Worm (Caenorhabditis elegans) whole organism, L3 larva: ENCODE results near the gene F52D2.7.
A peak's percentile ranks its signal among the peaks of the same experiment; 100 is the strongest.

Experiments used
- R02D3.7 ChIP-seq: fragments of 150-350 bp; optimal IDR thresholded peaks from 2 replicates; lab custom pipeline; 2014; ENCODE audit warnings: missing biosample characterization, missing genetic modification characterization
- ZK546.5 ChIP-seq: sonication (generic microtip); optimal IDR thresholded peaks from 2 replicates; lab custom pipeline; 2017; ENCODE audit warnings: missing biosample characterization, missing genetic modification characterization
- ceh-82 ChIP-seq: fragments of 150-350 bp; optimal IDR thresholded peaks from 2 replicates; lab custom pipeline; 2014; ENCODE audit warnings: missing biosample characterization, missing genetic modification characterization
- ceh-9 ChIP-seq: sonication (generic microtip); optimal IDR thresholded peaks from 2 replicates; lab custom pipeline; 2018; ENCODE audit warnings: missing biosample characterization, missing genetic modification characterization
- daf-12 ChIP-seq: fragments of 150-350 bp; optimal IDR thresholded peaks from 2 replicates; lab custom pipeline; 2014; ENCODE audit warnings: missing biosample characterization, missing genetic modification reagents, missing genetic modification characterization
- egl-27 ChIP-seq: sonication (generic microtip); optimal IDR thresholded peaks from 4 replicates; lab custom pipeline; 2017; ENCODE audit warnings: missing biosample characterization, missing genetic modification reagents, missing genetic modification characterization
- egl-5 ChIP-seq: fragments of 150-350 bp; optimal IDR thresholded peaks from 2 replicates; lab custom pipeline; 2017; ENCODE audit warnings: missing biosample characterization, missing genetic modification reagents, missing genetic modification characterization, inconsistent platforms
- elt-1 ChIP-seq: fragments of 150-350 bp; optimal IDR thresholded peaks from 2 replicates; lab custom pipeline; 2014; ENCODE audit warnings: missing biosample characterization, missing genetic modification characterization
- elt-2 ChIP-seq: sonication (generic microtip); optimal IDR thresholded peaks from 2 replicates; lab custom pipeline; 2016; ENCODE audit warnings: missing genetic modification reagents, mild to moderate bottlenecking, missing genetic modification characterization, missing compliant biosample characterization
- elt-3 ChIP-seq, 3 experiments: fragments of 150-350 bp in 1 of 3; sonication (generic microtip) in 2 of 3; optimal IDR thresholded peaks; 2 replicates in 2 of 3; 4 replicates in 1 of 3; lab custom pipeline; 2014 to 2017; ENCODE audit warnings: missing biosample characterization in 3 of 3, missing genetic modification characterization in 3 of 3
- eor-1 ChIP-seq, 2 experiments: fragments of 150-350 bp; optimal IDR thresholded peaks; 2 replicates each; lab custom pipeline; 2014 to 2018; ENCODE audit warnings: missing biosample characterization in 2 of 2, missing genetic modification characterization in 2 of 2
- fkh-2 ChIP-seq: fragments of 150-350 bp; optimal IDR thresholded peaks from 2 replicates; lab custom pipeline; 2014; ENCODE audit warnings: missing biosample characterization, missing genetic modification reagents, missing genetic modification characterization
- fos-1 ChIP-seq: fragments of 150-350 bp; optimal IDR thresholded peaks from 2 replicates; lab custom pipeline; 2014; ENCODE audit warnings: missing biosample characterization, missing genetic modification characterization
- hmg-11 ChIP-seq: sonication (generic microtip); optimal IDR thresholded peaks from 2 replicates; lab custom pipeline; 2016; ENCODE audit warnings: missing genetic modification characterization, missing compliant biosample characterization
- jun-1 ChIP-seq: fragments of 150-350 bp; optimal IDR thresholded peaks from 2 replicates; lab custom pipeline; 2014; ENCODE audit warnings: missing biosample characterization, missing genetic modification reagents, missing genetic modification characterization
- lin-15B ChIP-seq: fragments of 150-350 bp; optimal IDR thresholded peaks from 2 replicates; lab custom pipeline; 2014; ENCODE audit warnings: missing biosample characterization, missing genetic modification characterization
- lin-39 ChIP-seq: fragments of 150-350 bp; optimal IDR thresholded peaks from 2 replicates; lab custom pipeline; 2018; ENCODE audit warnings: missing biosample characterization, missing genetic modification reagents, missing genetic modification characterization
- lsy-12 ChIP-seq: sonication (generic microtip); optimal IDR thresholded peaks from 2 replicates; lab custom pipeline; 2016; ENCODE audit warnings: mild to moderate bottlenecking, missing genetic modification characterization, missing compliant biosample characterization
- mdl-1 ChIP-seq: fragments of 150-350 bp; optimal IDR thresholded peaks from 2 replicates; lab custom pipeline; 2014; ENCODE audit warnings: missing biosample characterization, missing genetic modification characterization
- mml-1 ChIP-seq: fragments of 150-350 bp; sonication (generic microtip); optimal IDR thresholded peaks from 3 replicates; lab custom pipeline; 2014; ENCODE audit warnings: missing biosample characterization, missing genetic modification characterization
- nfya-1 ChIP-seq: sonication (generic microtip); optimal IDR thresholded peaks from 2 replicates; lab custom pipeline; 2017; ENCODE audit warnings: missing genetic modification characterization, mild to moderate bottlenecking, missing compliant biosample characterization, antibody characterized with exemption, moderate library complexity; ENCODE audit not compliant: insufficient read depth
- nhr-11 ChIP-seq: fragments of 150-350 bp; optimal IDR thresholded peaks from 2 replicates; lab custom pipeline; 2014; ENCODE audit warnings: missing biosample characterization, missing genetic modification characterization
- nhr-12 ChIP-seq: fragments of 150-350 bp; optimal IDR thresholded peaks from 2 replicates; lab custom pipeline; 2014; ENCODE audit warnings: missing biosample characterization, missing genetic modification characterization
- nhr-23 ChIP-seq: fragments of 150-350 bp; optimal IDR thresholded peaks from 2 replicates; lab custom pipeline; 2014; ENCODE audit warnings: missing biosample characterization, missing genetic modification reagents, missing genetic modification characterization
- nhr-237 ChIP-seq: fragments of 150-350 bp; optimal IDR thresholded peaks from 2 replicates; lab custom pipeline; 2014; ENCODE audit warnings: missing biosample characterization, missing genetic modification characterization
- nhr-28 ChIP-seq: fragments of 150-350 bp; optimal IDR thresholded peaks from 2 replicates; lab custom pipeline; 2014; ENCODE audit warnings: missing biosample characterization, missing genetic modification characterization
- nhr-43 ChIP-seq: sonication (generic microtip); optimal IDR thresholded peaks from 2 replicates; lab custom pipeline; 2016; ENCODE audit warnings: mild to moderate bottlenecking, missing genetic modification characterization, missing compliant biosample characterization; ENCODE audit not compliant: poor library complexity, severe bottlenecking
- nhr-67 ChIP-seq: fragments of 150-350 bp; optimal IDR thresholded peaks from 2 replicates; lab custom pipeline; 2014; ENCODE audit warnings: missing biosample characterization, missing genetic modification characterization
- nhr-76 ChIP-seq: fragments of 150-350 bp; sonication (generic microtip); optimal IDR thresholded peaks from 5 replicates; lab custom pipeline; 2014; ENCODE audit warnings: missing biosample characterization, missing genetic modification characterization
- pha-4 ChIP-seq: fragments of 150-350 bp; optimal IDR thresholded peaks from 2 replicates; lab custom pipeline; 2014; ENCODE audit warnings: missing biosample characterization, missing genetic modification reagents, missing genetic modification characterization
- pqm-1 ChIP-seq: fragments of 150-350 bp; optimal IDR thresholded peaks from 2 replicates; lab custom pipeline; 2017; ENCODE audit warnings: missing biosample characterization, missing genetic modification characterization, inconsistent platforms
- sea-2 ChIP-seq: fragments of 150-350 bp; sonication (generic microtip); optimal IDR thresholded peaks from 4 replicates; lab custom pipeline; 2014; ENCODE audit warnings: missing biosample characterization, missing genetic modification reagents, missing genetic modification characterization
- skn-1 ChIP-seq: fragments of 150-350 bp; optimal IDR thresholded peaks from 2 replicates; lab custom pipeline; 2014; ENCODE audit warnings: missing biosample characterization, missing genetic modification characterization
- tbx-2 ChIP-seq: sonication (generic microtip); optimal IDR thresholded peaks from 2 replicates; lab custom pipeline; 2016; ENCODE audit warnings: mild to moderate bottlenecking, missing genetic modification characterization, missing compliant biosample characterization
- unc-39 ChIP-seq: sonication (generic microtip); optimal IDR thresholded peaks from 4 replicates; lab custom pipeline; 2017; ENCODE audit warnings: missing biosample characterization, missing genetic modification characterization
- zag-1 ChIP-seq: fragments of 150-350 bp; optimal IDR thresholded peaks from 2 replicates; lab custom pipeline; 2014; ENCODE audit warnings: missing biosample characterization, missing genetic modification characterization

Gene F52D2.7

DNA sequence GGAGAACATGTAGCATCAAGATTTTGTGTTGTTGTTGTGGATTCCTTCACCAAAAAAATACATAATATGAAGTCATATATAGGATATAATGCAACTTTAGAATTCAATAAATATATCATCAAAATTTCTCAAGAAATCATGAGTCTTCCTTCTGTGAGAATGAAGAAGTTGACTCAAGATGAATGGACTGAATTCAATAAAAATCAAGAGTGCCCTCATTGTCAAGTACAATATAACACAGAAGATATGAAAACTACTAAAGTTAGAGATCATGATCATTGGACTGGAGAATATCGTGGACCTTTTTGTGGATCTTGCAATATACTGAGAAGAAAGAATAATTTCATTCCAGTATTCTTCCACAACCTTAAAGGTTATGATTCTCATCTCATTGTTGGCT, 26.9 kb upstream of the F52D2.7 start:
- no peak for TF ChIP-seq zag-1 (tag; lab: Kevin White, UChicago)

DNA sequence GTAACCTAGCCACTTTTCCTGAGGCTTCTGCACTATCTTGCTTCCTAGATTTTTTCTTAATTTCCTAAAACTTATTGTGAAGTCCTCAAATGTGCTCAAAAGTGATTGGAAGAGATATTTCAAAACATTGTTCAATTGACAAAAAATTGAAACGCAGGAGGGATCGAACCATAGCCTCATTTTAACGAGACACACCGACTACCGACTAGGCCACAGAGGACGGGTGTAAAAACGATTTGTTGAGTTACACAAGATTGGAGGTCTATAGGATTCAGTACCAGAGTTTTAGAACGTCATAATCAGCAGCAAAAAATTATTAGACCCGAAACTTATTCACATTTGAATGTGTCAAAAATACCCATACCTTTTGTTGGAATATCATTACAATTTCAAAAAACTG, 23.1 kb upstream of the F52D2.7 start:
- TF ChIP-seq hmg-11 (tag; lab: Kevin White, UChicago) (no peak), nhr-76 (tag; lab: Kevin White, UChicago) (no peak), sea-2 (GFP tag; lab: Kevin White, UChicago) (no peak), nhr-28 (tag; lab: Kevin White, UChicago) (no peak), lin-15B (tag; lab: Kevin White, UChicago) (no peak), jun-1 (no peak), eor-1 (tag; optimal IDR thresholded peaks at IDR 0.05; lab: Kevin White, UChicago) (no peak), elt-3 (tag; optimal IDR thresholded peaks at IDR 0.05; lab: Kevin White, UChicago) (no peak), mml-1 (tag; lab: Kevin White, UChicago) (no peak), lsy-12 (no peak), fos-1 (no peak), nhr-23 (tag; lab: Kevin White, UChicago) (no peak), zag-1 (tag; lab: Kevin White, UChicago) (no peak), egl-27 (tag; lab: Kevin White, UChicago) (no peak), daf-12 (no peak), skn-1 (tag; lab: Kevin White, UChicago) (no peak), ZK546.5 (tag; lab: Kevin White, UChicago) (no peak), fkh-2 (no peak)
- TF ChIP-seq, all 47 proteins: peak for 0

DNA sequence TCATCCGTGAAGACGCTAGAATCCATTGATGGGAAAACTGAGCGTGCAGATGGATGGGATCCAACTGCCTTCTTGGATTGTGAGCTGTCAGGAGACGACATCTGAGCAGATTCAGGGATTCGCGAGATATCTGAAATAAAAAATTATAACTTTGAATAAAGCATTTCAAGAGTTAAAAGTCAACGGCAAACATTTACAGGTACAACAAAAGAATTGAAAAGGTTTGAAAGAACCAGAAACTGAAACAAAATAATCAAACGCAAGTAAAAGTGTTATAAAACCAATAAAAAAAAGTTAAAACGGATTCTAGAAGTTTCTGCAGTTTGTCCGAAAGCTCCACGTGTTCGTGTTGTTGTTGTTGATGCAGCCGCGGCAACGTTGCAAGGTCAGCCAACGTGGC, 22.5 kb upstream of the F52D2.7 start, which contains the start of gene Y59E1A.4:
Y59E1A.4 (minus strand) TSS at position 101 of the 400 bp plus-strand sequence.
- TF ChIP-seq daf-12 (no peak), elt-1 (tag; lab: Kevin White, UChicago) (no peak), skn-1 (tag; lab: Kevin White, UChicago) (no peak), nhr-67 (no peak), nhr-76 (tag; lab: Kevin White, UChicago) (no peak)

DNA sequence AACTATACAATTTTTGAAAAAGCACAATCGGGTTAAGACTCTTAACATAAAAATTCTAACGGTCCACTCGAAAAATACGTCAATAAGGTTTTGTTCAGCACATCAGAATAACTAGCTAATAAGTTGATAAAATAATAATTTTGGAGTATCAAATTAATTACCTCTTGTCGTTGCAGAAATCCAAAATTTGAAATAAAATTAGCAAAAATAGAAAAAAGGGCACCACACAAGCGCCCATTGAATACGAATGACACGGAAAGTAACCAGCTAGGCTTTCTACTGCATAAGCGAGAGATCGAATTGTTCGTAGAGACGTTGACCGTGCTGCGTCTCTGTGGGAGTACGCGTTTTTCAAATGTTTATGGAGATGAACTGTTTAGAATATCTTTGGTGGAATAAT, 3.3 kb upstream of the F52D2.7 start:
- TF ChIP-seq nhr-76 (tag; lab: Kevin White, UChicago) (no peak), ceh-9 (tag; lab: Kevin White, UChicago) (no peak), mml-1 (tag; lab: Kevin White, UChicago) (no peak), nhr-237 (tag; lab: Kevin White, UChicago) (no peak), ZK546.5 (tag; lab: Kevin White, UChicago) (no peak), egl-5 (tag; lab: Kevin White, UChicago) (no peak), hmg-11 (tag; lab: Kevin White, UChicago) (no peak), pqm-1 (tag; lab: Kevin White, UChicago) (no peak), nfya-1 (no peak), nhr-12 (tag; lab: Kevin White, UChicago) (no peak), mdl-1 (tag; lab: Kevin White, UChicago) (no peak), pha-4 (tag; lab: Kevin White, UChicago) (no peak), R02D3.7 (tag; lab: Kevin White, UChicago) (no peak), elt-1 (tag; lab: Kevin White, UChicago) (no peak), nhr-67 (no peak), nhr-28 (tag; lab: Kevin White, UChicago) (no peak), ceh-82 (no peak), tbx-2 (tag; lab: Kevin White, UChicago) (no peak), lin-39 (tag; lab: Kevin White, UChicago) (no peak), nhr-11 (tag; lab: Kevin White, UChicago) (no peak)
- TF ChIP-seq, all 47 proteins: peak for 0

DNA sequence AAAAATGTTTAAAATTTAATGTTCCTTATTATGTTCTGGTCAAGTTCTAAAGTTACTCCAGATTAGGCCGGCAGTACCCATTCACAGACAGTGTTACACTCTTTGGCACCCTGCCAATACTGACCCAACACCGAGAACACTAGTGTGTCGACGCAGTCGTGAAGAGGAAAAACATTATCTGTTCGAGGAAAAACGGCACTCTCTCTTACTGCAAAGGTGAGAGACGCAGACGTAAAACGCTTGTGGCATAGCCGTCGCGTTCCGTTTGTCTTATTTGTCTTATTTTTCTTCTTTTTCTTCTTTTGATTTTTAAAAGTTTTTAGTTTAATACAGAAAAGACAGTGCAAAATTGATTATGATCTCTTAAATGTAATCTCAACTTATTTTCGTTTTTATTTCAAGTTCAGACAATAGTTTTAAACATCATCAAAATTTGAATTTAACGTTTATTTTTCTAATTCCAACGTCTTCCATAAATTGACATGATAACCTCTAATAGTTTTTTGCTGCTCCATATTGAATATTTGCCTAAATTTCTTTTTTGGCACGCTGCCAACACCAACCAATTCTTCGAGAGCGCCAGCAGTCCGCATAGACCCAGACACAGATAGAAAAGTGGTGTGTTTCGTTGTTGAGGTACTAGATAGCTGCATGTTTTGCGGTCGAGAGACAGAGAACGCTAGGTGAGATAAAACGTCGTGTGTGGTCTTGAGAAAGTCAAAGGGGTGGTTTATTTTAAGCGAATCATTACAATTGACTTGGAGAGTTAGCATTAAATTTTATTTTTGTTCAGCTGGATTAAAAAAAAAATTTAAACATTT, 1.3 kb upstream of the F52D2.7 start:
- TF ChIP-seq nfya-1 = peak; percentile 36
- peak; percentile 12 for TF ChIP-seq pha-4 (tag; lab: Kevin White, UChicago)
- peak; percentile 13 for TF ChIP-seq lin-15B (tag; lab: Kevin White, UChicago)
- TF ChIP-seq jun-1 = peak; percentile 9
- TF ChIP-seq hmg-11 (tag; lab: Kevin White, UChicago) = peak; percentile 51
- peak; percentile 51 for TF ChIP-seq elt-2 (tag; lab: Kevin White, UChicago)
- TF ChIP-seq nhr-23 (tag; lab: Kevin White, UChicago) = peak; percentile 15
- TF ChIP-seq nhr-43 (tag; lab: Kevin White, UChicago) = no peak
- TF ChIP-seq unc-39 (tag; lab: Kevin White, UChicago) = no peak
